Fruit fly (Drosophila melanogaster): ENCODE measurements around the gene CG13693.

DNA sequence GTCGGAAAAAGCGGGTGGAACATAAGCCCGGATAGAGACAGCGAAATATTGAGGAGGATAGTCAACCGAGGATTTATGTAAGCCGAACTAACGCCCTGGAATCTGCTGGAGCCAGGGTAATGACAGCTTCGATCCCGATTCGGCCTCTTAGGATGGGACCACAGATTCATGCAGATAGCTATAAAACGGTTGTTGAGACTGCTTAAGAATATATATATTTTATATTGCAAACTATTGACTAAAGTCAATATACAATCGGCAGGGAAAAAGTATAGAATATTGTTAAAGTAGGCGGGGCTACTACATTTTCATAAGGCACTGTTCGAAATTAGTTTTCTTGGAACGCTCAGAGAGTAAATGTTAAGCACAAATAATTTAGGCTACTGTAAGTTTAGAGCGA, 36.5 kb downstream of the CG13693 start, which contains the start of gene CG3345:
- TF ChIP-seq insv (optimal IDR thresholded peaks at IDR 0.05), result no peak
- TF ChIP-seq Myc (optimal IDR thresholded peaks at IDR 0.05), result no peak
- TF ChIP-seq Sin3A (optimal IDR thresholded peaks at IDR 0.05), result no peak
- TF ChIP-seq psq (optimal IDR thresholded peaks at IDR 0.05), result no peak
